Worm (Caenorhabditis elegans) whole organism, L4 larva: ENCODE data around the gene R13D11.4.

Source experiments
- snpc-4 ChIP-seq: fragments of 150-350 bp; optimal IDR thresholded peaks from 2 replicates; lab custom pipeline; 2014; ENCODE audit warnings: missing biosample characterization, missing genetic modification characterization
- vab-7 ChIP-seq: fragments of 200-800 bp; sonication (Bioruptor generic); IDR thresholded peaks from 2 replicates; pipeline ENCODE4 v1.3.6; 2022; ENCODE audit warnings: missing genetic modification reagents, missing genetic modification characterization, missing compliant biosample characterization

DNA sequence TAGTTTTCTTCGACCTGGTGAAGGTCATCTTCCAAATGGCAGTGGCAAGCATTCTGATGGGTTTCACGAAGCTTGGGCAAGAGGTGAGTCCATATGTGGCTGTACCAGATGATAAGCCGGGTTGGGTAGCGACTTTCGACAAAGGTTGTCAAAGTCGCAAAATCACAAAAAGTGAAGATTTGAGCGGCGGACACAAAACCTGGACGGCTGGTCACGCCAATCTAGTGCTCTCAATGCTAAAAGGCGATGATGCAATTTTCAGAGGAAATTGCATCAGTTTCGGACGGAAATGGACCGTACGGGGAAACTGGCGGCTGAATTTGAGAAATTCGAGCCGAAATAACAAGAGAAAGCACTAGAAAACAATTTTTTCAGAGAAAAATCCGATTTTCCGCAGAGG is 13.4 kb upstream of the R13D11.4 start:
- TF ChIP-seq vab-7 (GFP tag; lab: Robert Waterston, UW), result no peak
- TF ChIP-seq snpc-4, result no peak
